Worm (Caenorhabditis elegans) whole organism, L1 larva: ENCODE data around the gene H34I24.2.

Experiments used
- aly-2 ChIP-seq: fragments of 150-350 bp; optimal IDR thresholded peaks from 2 replicates; lab custom pipeline; 2014; ENCODE audit warnings: missing biosample characterization, missing genetic modification characterization
- blmp-1 ChIP-seq: fragments of 150-350 bp; optimal IDR thresholded peaks from 2 replicates; lab custom pipeline; 2014; ENCODE audit warnings: missing biosample characterization, missing genetic modification characterization
- egl-27 ChIP-seq, 2 experiments: fragments of 150-350 bp in 1 of 2; sonication (generic microtip); optimal IDR thresholded peaks; 3 replicates each; lab custom pipeline; 2017 to 2018; ENCODE audit warnings: missing biosample characterization in 2 of 2, missing genetic modification characterization in 2 of 2, missing genetic modification reagents in 2 of 2
- lin-13 ChIP-seq: fragments of 150-350 bp; optimal IDR thresholded peaks from 2 replicates; lab custom pipeline; 2014; ENCODE audit warnings: missing biosample characterization, missing genetic modification reagents, missing genetic modification characterization
- lin-35 ChIP-seq, 2 experiments: fragments of 150-350 bp; optimal IDR thresholded peaks; 2 replicates each; lab custom pipeline; 2014; ENCODE audit warnings: missing biosample characterization in 2 of 2, missing genetic modification characterization in 2 of 2, missing genetic modification reagents in 2 of 2
- mdl-1 ChIP-seq, 2 experiments: fragments of 150-350 bp; optimal IDR thresholded peaks; 2 replicates each; lab custom pipeline; 2014 to 2017; ENCODE audit warnings: missing biosample characterization in 2 of 2, missing genetic modification characterization in 2 of 2, inconsistent platforms in 1 of 2
- mef-2 ChIP-seq: fragments of 150-350 bp; optimal IDR thresholded peaks from 2 replicates; lab custom pipeline; 2014; ENCODE audit warnings: missing biosample characterization, missing genetic modification characterization
- xbp-1 ChIP-seq: sonication (generic microtip); optimal IDR thresholded peaks from 2 replicates; lab custom pipeline; 2016; ENCODE audit warnings: missing genetic modification characterization, missing compliant biosample characterization
- ztf-11 ChIP-seq, 2 experiments: sonication (generic microtip); optimal IDR thresholded peaks; 2 replicates each; lab custom pipeline; 2016 to 2017; ENCODE audit warnings: missing genetic modification characterization in 2 of 2, missing biosample characterization in 1 of 2, missing compliant biosample characterization in 1 of 2

DNA sequence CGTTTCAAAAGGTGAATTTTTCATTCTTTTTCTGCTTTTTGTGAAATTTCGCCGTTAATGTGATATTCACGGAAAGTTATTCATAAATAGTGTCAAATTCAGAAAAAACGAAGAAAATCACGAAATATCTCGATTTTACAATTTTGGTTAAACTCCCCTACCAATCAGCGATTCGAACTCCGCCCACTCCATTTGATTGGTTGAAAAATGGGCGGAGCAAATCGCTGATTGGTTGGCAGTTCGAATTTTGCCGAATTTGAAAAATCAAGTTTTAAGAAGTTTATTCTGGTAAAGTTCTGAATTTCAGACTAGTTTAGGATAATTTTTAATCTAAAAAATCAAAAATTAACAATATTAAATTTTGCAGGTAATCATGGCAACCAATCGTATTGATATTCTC, 22.8 kb downstream of the H34I24.2 start:
- TF ChIP-seq mdl-1 (tag; optimal IDR thresholded peaks at IDR 0.05; lab: Kevin White, UChicago) (no peak), lin-13 (GFP tag; lab: Kevin White, UChicago) (no peak), ztf-11 (tag; optimal IDR thresholded peaks at IDR 0.05; lab: Kevin White, UChicago) (no peak), mef-2 (tag; lab: Kevin White, UChicago) (no peak), blmp-1 (tag; lab: Kevin White, UChicago) (no peak), egl-27 (tag; optimal IDR thresholded peaks at IDR 0.05; lab: Kevin White, UChicago) (no peak), lin-35 (GFP tag; optimal IDR thresholded peaks at IDR 0.05; lab: Kevin White, UChicago) (no peak), xbp-1 (tag; lab: Kevin White, UChicago) (no peak), aly-2 (no peak)
